Worm (Caenorhabditis elegans) whole organism, mixed stage, embryonic: Measurements from ENCODE around the gene pat-3.

ENCODE experiments used
- M03D4.4 ChIP-seq: sonication (generic microtip); optimal IDR thresholded peaks from 2 replicates; lab custom pipeline; 2017; ENCODE audit warnings: mild to moderate bottlenecking, missing genetic modification characterization, missing compliant biosample characterization
- bed-3 ChIP-seq: fragments of 200-800 bp; sonication (Bioruptor generic); optimal IDR thresholded peaks from 3 replicates; lab custom pipeline; 2018; ENCODE audit warnings: mild to moderate bottlenecking, missing genetic modification characterization, moderate library complexity, missing compliant biosample characterization
- elt-1 ChIP-seq: sonication (generic microtip); optimal IDR thresholded peaks from 2 replicates; lab custom pipeline; 2017; ENCODE audit warnings: missing genetic modification characterization, mild to moderate bottlenecking, missing compliant biosample characterization, antibody characterized with exemption, moderate library complexity, borderline replicate concordance; ENCODE audit not compliant: insufficient read depth
- nhr-12 ChIP-seq: fragments of 150-350 bp; optimal IDR thresholded peaks from 2 replicates; lab custom pipeline; 2014; ENCODE audit warnings: missing biosample characterization, missing genetic modification characterization
- nhr-28 ChIP-seq: fragments of 150-350 bp; optimal IDR thresholded peaks from 2 replicates; lab custom pipeline; 2014; ENCODE audit warnings: missing biosample characterization, missing genetic modification characterization
- snpc-4 ChIP-seq: fragments of 150-350 bp; optimal IDR thresholded peaks from 2 replicates; lab custom pipeline; 2014; ENCODE audit warnings: missing biosample characterization, missing genetic modification characterization

- TF ChIP-seq snpc-4 (tag; lab: Kevin White, UChicago) = no peak
- TF ChIP-seq M03D4.4 (tag; lab: Kevin White, UChicago) = no peak
- TF ChIP-seq bed-3 (GFP tag; lab: Kevin White, UChicago) = no peak
- no peak for TF ChIP-seq elt-1 (tag; lab: Kevin White, UChicago)
- no peak for TF ChIP-seq nhr-12 (tag; lab: Kevin White, UChicago)
- no peak for TF ChIP-seq nhr-28 (tag; lab: Kevin White, UChicago)
These were observed 41.7 kb upstream of the pat-3 start for ce11 chrIII:3955674-3956073.
